Worm (Caenorhabditis elegans): ENCODE measurements around the gene str-112.

DNA sequence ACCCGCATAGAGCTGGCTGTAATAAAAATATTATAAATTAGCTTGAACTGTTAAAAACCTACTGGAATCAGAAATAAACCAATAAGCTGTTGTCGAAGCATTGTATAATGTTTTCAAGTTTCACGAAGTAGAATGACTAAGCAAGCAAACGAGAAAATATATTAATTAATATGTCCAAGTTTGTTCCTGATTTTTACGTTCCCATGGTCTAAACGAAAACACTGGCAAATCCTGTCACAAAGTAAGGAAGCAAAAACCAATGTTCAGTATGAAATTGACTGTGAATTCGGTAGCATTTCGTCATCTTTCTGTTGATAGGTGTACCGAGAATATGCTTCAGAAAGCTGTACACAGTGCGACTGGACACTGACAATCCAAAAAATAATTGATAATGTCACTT lies 18.1 kb downstream of the str-112 start, which contains the start of gene srx-34:
- TF ChIP-seq ama-1 (optimal IDR thresholded peaks at IDR 0.05) (no peak), dve-1 (tag; optimal IDR thresholded peaks at IDR 0.05; ENCODE audit: insufficient read depth) (no peak), nhr-28 (tag; optimal IDR thresholded peaks at IDR 0.05) (no peak)

Data from whole organism, L4 larva.